Worm (Caenorhabditis elegans) whole organism, L1 larva: Measurements from ENCODE around the gene cyp-35B2.

Source experiments
- Y116A8C.19 ChIP-seq: sonication (generic microtip); optimal IDR thresholded peaks from 2 replicates; lab custom pipeline; 2016; ENCODE audit warnings: missing compliant biosample characterization, missing genetic modification characterization, borderline replicate concordance
- ama-1 ChIP-seq: fragments of 150-350 bp; optimal IDR thresholded peaks from 2 replicates; lab custom pipeline; 2014
- lin-15B ChIP-seq: fragments of 150-350 bp; sonication (generic microtip); optimal IDR thresholded peaks from 3 replicates; lab custom pipeline; 2014; ENCODE audit warnings: missing biosample characterization, missing genetic modification characterization
- lsy-2 ChIP-seq, 2 experiments: fragments of 150-350 bp; optimal IDR thresholded peaks; 2 replicates each; lab custom pipeline; 2014; ENCODE audit warnings: missing biosample characterization in 2 of 2, missing genetic modification characterization in 2 of 2
- nhr-28 ChIP-seq: fragments of 150-350 bp; optimal IDR thresholded peaks from 2 replicates; lab custom pipeline; 2014; ENCODE audit warnings: missing biosample characterization, missing genetic modification characterization
- pax-3 ChIP-seq: fragments of 200-800 bp; sonication (Bioruptor generic); optimal IDR thresholded peaks from 2 replicates; lab custom pipeline; 2018; ENCODE audit warnings: mild to moderate bottlenecking, missing genetic modification characterization, moderate library complexity, missing compliant biosample characterization

ce11 chrV:3979819-3980218 lies 37.9 kb downstream of the cyp-35B2 start, which contains the start of gene nlp-31:
- no peak for TF ChIP-seq Y116A8C.19 (tag; lab: Kevin White, UChicago)
- no peak for TF ChIP-seq lin-15B (tag; lab: Kevin White, UChicago)
- TF ChIP-seq lsy-2 (tag; optimal IDR thresholded peaks at IDR 0.05; lab: Kevin White, UChicago): peak in 1 of 2 experiments; percentile 21
- no peak for TF ChIP-seq pax-3
- TF ChIP-seq nhr-28 (tag; lab: Kevin White, UChicago): no peak
- no peak for TF ChIP-seq ama-1 (lab: Kevin White, UChicago)
